Worm (Caenorhabditis elegans) whole organism, late embryonic: Measurements from ENCODE around the gene cest-17.

Experiments used
- C08G9.2 ChIP-seq: sonication (generic microtip); optimal IDR thresholded peaks from 2 replicates; lab custom pipeline; 2016; ENCODE audit warnings: mild to moderate bottlenecking, missing genetic modification characterization, moderate library complexity, missing compliant biosample characterization
- K09A11.1 ChIP-seq: sonication (generic microtip); optimal IDR thresholded peaks from 2 replicates; lab custom pipeline; 2017; ENCODE audit warnings: antibody characterized with exemption, mild to moderate bottlenecking, missing genetic modification characterization, missing compliant biosample characterization; ENCODE audit not compliant: insufficient read depth
- T23F11.4 ChIP-seq: fragments of 200-800 bp; sonication (Bioruptor generic); optimal IDR thresholded peaks from 2 replicates; lab custom pipeline; 2018; ENCODE audit warnings: mild to moderate bottlenecking, missing genetic modification characterization, missing compliant biosample characterization
- ama-1 ChIP-seq: fragments of 150-350 bp; optimal IDR thresholded peaks from 2 replicates; lab custom pipeline; 2014
- ceh-18 ChIP-seq: sonication (generic microtip); optimal IDR thresholded peaks from 2 replicates; lab custom pipeline; 2016; ENCODE audit warnings: missing genetic modification characterization, missing compliant biosample characterization
- ceh-22 ChIP-seq: sonication (generic microtip); optimal IDR thresholded peaks from 2 replicates; lab custom pipeline; 2017; ENCODE audit warnings: missing biosample characterization, missing genetic modification characterization
- ceh-24 ChIP-seq: sonication (generic microtip); optimal IDR thresholded peaks from 2 replicates; lab custom pipeline; 2016; ENCODE audit warnings: mild to moderate bottlenecking, missing genetic modification characterization, missing compliant biosample characterization
- ceh-48 ChIP-seq: sonication (generic microtip); optimal IDR thresholded peaks from 2 replicates; lab custom pipeline; 2016; ENCODE audit warnings: missing genetic modification characterization, inconsistent platforms, missing compliant biosample characterization
- ceh-6 ChIP-seq: fragments of 200-800 bp; sonication (Bioruptor generic); optimal IDR thresholded peaks from 2 replicates; lab custom pipeline; 2018; ENCODE audit warnings: mild to moderate bottlenecking, missing genetic modification characterization, missing compliant biosample characterization
- dve-1 ChIP-seq: sonication (generic microtip); optimal IDR thresholded peaks from 2 replicates; lab custom pipeline; 2017; ENCODE audit warnings: antibody characterized with exemption, mild to moderate bottlenecking, missing genetic modification characterization, missing compliant biosample characterization
- elt-2 ChIP-seq: sonication (generic microtip); optimal IDR thresholded peaks from 2 replicates; lab custom pipeline; 2016; ENCODE audit warnings: missing genetic modification reagents, missing genetic modification characterization, missing compliant biosample characterization
- ets-4 ChIP-seq: sonication (generic microtip); optimal IDR thresholded peaks from 2 replicates; lab custom pipeline; 2016; ENCODE audit warnings: missing genetic modification characterization, missing compliant biosample characterization
- eyg-1 ChIP-seq: sonication (generic microtip); optimal IDR thresholded peaks from 2 replicates; lab custom pipeline; 2016; ENCODE audit warnings: missing genotype, missing genetic modification characterization, missing compliant biosample characterization
- fax-1 ChIP-seq: sonication (generic microtip); optimal IDR thresholded peaks from 2 replicates; lab custom pipeline; 2016; ENCODE audit warnings: missing genotype, missing genetic modification characterization, missing compliant biosample characterization
- fkh-10 ChIP-seq: fragments of 150-350 bp; optimal IDR thresholded peaks from 2 replicates; lab custom pipeline; 2014; ENCODE audit warnings: missing biosample characterization, missing genetic modification reagents, missing genetic modification characterization
- hlh-30 ChIP-seq: sonication (generic microtip); optimal IDR thresholded peaks from 2 replicates; lab custom pipeline; 2017; ENCODE audit warnings: antibody characterized with exemption, missing genetic modification characterization, missing compliant biosample characterization; ENCODE audit not compliant: insufficient read depth
- hlh-6 ChIP-seq: sonication (generic microtip); optimal IDR thresholded peaks from 2 replicates; lab custom pipeline; 2016; ENCODE audit warnings: missing genotype, missing genetic modification characterization, missing compliant biosample characterization
- hlh-8 ChIP-seq: sonication (generic microtip); optimal IDR thresholded peaks from 2 replicates; lab custom pipeline; 2016; ENCODE audit warnings: missing genotype, missing genetic modification characterization, missing compliant biosample characterization
- lim-6 ChIP-seq: sonication (generic microtip); optimal IDR thresholded peaks from 2 replicates; lab custom pipeline; 2016; ENCODE audit warnings: missing genetic modification characterization, missing compliant biosample characterization
- lin-11 ChIP-seq: fragments of 200-800 bp; sonication (Bioruptor generic); optimal IDR thresholded peaks from 2 replicates; lab custom pipeline; 2018; ENCODE audit warnings: mild to moderate bottlenecking, missing genetic modification characterization, missing compliant biosample characterization
- mec-3 ChIP-seq: sonication (generic microtip); optimal IDR thresholded peaks from 2 replicates; lab custom pipeline; 2016; ENCODE audit warnings: borderline replicate concordance, missing genetic modification characterization, missing compliant biosample characterization
- nhr-232 ChIP-seq: sonication (generic microtip); optimal IDR thresholded peaks from 2 replicates; lab custom pipeline; 2016; ENCODE audit warnings: missing genetic modification characterization, missing compliant biosample characterization
- pag-3 ChIP-seq: sonication (generic microtip); optimal IDR thresholded peaks from 2 replicates; lab custom pipeline; 2016; ENCODE audit warnings: missing compliant biosample characterization, missing genetic modification characterization, borderline replicate concordance
- pat-9 ChIP-seq: fragments of 200-800 bp; sonication (Bioruptor generic); optimal IDR thresholded peaks from 2 replicates; lab custom pipeline; 2018; ENCODE audit warnings: mild to moderate bottlenecking, missing genetic modification characterization, moderate library complexity, missing compliant biosample characterization
- pax-1 ChIP-seq: fragments of 150-350 bp; optimal IDR thresholded peaks from 2 replicates; lab custom pipeline; 2014; ENCODE audit warnings: missing biosample characterization, missing genetic modification characterization
- pha-2 ChIP-seq: sonication (generic microtip); optimal IDR thresholded peaks from 2 replicates; lab custom pipeline; 2017; ENCODE audit warnings: mild to moderate bottlenecking, missing genetic modification characterization, missing compliant biosample characterization
- pha-4 ChIP-seq: fragments of 150-350 bp; optimal IDR thresholded peaks from 2 replicates; lab custom pipeline; 2018; ENCODE audit warnings: missing biosample characterization, missing genetic modification reagents, missing genetic modification characterization
- pros-1 ChIP-seq: fragments of 150-350 bp; optimal IDR thresholded peaks from 2 replicates; lab custom pipeline; 2014; ENCODE audit warnings: missing biosample characterization, missing genetic modification reagents, missing genetic modification characterization
- ref-2 ChIP-seq: sonication (generic microtip); optimal IDR thresholded peaks from 2 replicates; lab custom pipeline; 2016; ENCODE audit warnings: missing genetic modification characterization, missing compliant biosample characterization
- sox-2 ChIP-seq: fragments of 200-800 bp; sonication (Bioruptor generic); IDR thresholded peaks from 2 replicates; pipeline ENCODE4 v1.3.6; 2022; ENCODE audit warnings: missing genetic modification reagents, missing genetic modification characterization, missing compliant biosample characterization
- tbx-7 ChIP-seq: sonication (generic microtip); optimal IDR thresholded peaks from 2 replicates; lab custom pipeline; 2016; ENCODE audit warnings: missing genotype, missing genetic modification characterization, missing compliant biosample characterization
- ttx-3 ChIP-seq: sonication (generic microtip); optimal IDR thresholded peaks from 2 replicates; lab custom pipeline; 2016; ENCODE audit warnings: missing genetic modification reagents, missing genetic modification characterization, missing compliant biosample characterization
- unc-42 ChIP-seq: sonication (generic microtip); optimal IDR thresholded peaks from 2 replicates; lab custom pipeline; 2016; ENCODE audit warnings: missing genotype, missing genetic modification characterization, missing compliant biosample characterization
- unc-86 ChIP-seq: sonication (generic microtip); optimal IDR thresholded peaks from 2 replicates; lab custom pipeline; 2016; ENCODE audit warnings: missing genetic modification characterization, missing compliant biosample characterization
- zip-5 ChIP-seq: sonication (generic microtip); optimal IDR thresholded peaks from 2 replicates; lab custom pipeline; 2016; ENCODE audit warnings: missing genetic modification characterization, missing compliant biosample characterization
- ztf-16 ChIP-seq: sonication (generic microtip); optimal IDR thresholded peaks from 2 replicates; lab custom pipeline; 2017; ENCODE audit warnings: missing genetic modification characterization, missing compliant biosample characterization

The cest-17 gene

DNA sequence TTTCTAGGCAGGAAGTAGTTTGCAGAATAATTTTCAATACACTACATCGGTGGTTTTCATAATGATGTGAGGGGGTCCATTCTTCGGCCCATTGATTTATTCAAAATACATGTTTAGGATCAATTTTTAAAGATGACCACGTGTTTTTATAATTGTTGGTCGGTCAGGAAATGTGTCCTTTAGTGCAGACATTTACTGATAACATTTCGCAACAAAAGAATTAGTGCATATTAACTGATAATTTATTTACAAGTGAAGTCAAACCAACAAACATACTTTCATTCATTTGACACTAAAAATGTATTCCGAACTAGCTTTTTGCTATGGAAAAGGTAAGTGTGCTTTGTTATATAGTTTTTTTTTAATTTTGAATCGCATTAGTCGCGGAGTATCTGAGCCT, 41.4 kb upstream of the cest-17 start, which contains the start of gene F20D6.5:
Gene F20D6.5, plus strand, starts transcription at position 259 of the 400 bp plus-strand sequence.
- TF ChIP-seq tbx-7 (tag; lab: Kevin White, UChicago) (no peak), elt-2 (tag; lab: Kevin White, UChicago) (peak; percentile 28)

- no peak for TF ChIP-seq ceh-48 (tag; lab: Kevin White, UChicago)
- no peak for TF ChIP-seq pax-1 (tag; lab: Kevin White, UChicago)
- no peak for TF ChIP-seq nhr-232 (tag; lab: Kevin White, UChicago)
- no peak for TF ChIP-seq pros-1 (tag; lab: Kevin White, UChicago)
- TF ChIP-seq dve-1 (tag; lab: Kevin White, UChicago): no peak
- no peak for TF ChIP-seq C08G9.2 (tag; lab: Kevin White, UChicago)
- TF ChIP-seq ceh-22 (tag; lab: Kevin White, UChicago): no peak
- no peak for TF ChIP-seq mec-3 (tag; lab: Kevin White, UChicago)
- TF ChIP-seq pat-9: no peak
Measured at ce11 chrV:8163199-8163598, 39.9 kb upstream of the cest-17 start.

DNA sequence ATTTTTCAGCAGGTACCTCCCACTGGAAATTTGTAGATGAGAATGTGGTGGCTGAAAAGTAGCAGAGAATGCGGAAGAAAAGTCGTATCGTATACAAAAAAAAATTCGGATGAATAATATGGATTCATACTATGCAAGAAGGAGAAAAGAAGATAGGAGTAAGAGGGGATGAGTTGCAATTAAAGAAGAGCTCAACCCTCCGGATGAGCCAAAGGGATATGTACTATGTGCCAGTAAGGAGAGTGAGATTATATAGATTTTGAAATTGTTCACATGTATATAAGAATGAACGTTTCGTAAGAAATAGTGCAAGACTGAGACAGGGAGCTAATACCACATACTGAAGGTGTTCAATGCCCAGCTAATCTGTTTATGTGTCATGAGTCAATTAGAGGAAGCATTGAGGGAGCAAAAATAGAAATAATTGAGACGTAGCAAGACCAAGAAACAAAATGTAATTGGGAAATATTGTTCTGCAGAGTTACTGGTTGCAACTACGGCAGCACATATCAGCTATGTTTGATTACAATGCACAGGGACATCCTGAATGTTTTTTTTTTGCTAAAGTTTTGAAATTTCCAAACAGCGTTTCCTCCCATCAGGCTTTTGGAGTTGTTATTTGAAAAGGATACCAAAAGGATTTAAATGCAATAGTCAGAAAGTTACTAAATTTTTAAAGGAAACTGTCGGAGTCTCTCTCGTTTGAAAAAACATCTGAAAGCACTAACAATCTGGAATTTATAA, 34.7 kb upstream of the cest-17 start, which contains the start of gene F20D6.8:
Gene F20D6.8, minus strand, starts transcription at position 51 of the 744 bp plus-strand sequence.
- TF ChIP-seq lim-6 (tag; lab: Kevin White, UChicago) (no peak), unc-42 (tag; lab: Kevin White, UChicago) (peak; percentile 31), pha-4 (no peak)

DNA sequence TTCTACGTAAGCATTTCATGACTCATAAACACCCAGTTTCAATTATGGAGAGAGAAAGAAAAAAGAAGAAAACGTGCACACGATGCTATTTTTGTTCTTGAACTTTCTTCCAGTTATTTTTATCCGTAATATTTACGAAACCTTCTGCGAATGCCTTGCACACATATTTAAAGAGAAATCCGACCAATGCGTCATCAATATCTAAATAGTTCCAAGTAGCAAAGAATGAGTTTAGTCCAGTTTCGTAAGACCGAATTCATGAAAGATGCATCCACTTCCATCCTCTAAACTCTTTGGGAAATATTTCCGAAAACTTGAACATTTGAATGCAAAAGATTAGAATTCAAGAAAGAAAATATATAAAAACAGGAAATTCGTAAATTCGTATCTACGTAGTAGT, 34.0 kb upstream of the cest-17 start:
- no peak for TF ChIP-seq ets-4 (tag; lab: Kevin White, UChicago)
- TF ChIP-seq T23F11.4 (GFP tag; lab: Kevin White, UChicago): no peak
- no peak for TF ChIP-seq ceh-48 (tag; lab: Kevin White, UChicago)
- TF ChIP-seq zip-5 (tag; lab: Kevin White, UChicago): no peak
- no peak for TF ChIP-seq fax-1 (tag; lab: Kevin White, UChicago)
- TF ChIP-seq sox-2 (GFP tag; lab: Robert Waterston, UW): no peak

DNA sequence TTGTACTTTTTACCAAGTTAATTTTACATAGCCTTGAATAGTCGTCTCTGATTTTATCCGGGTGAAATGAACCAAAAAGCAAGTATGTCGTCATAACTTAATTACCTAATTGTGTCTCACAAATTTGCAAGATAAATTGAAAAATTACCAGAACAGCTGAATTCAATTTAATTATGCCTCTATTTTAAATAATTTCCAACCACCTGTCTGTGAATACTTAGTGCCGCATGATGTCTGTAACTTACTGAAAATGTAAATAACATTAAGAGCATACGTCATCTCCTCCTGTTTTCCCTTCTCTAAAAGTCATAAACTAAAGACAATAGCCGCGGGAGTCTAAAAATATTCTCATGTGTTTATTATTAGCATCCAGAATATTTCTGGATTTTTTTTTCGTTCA, 32.8 kb upstream of the cest-17 start:
- TF ChIP-seq ref-2 (tag; lab: Kevin White, UChicago) (no peak), ama-1 (lab: Kevin White, UChicago) (no peak), fkh-10 (no peak), ceh-18 (no peak), pat-9 (no peak), eyg-1 (tag; lab: Kevin White, UChicago) (no peak), hlh-6 (tag; lab: Kevin White, UChicago) (no peak), unc-86 (tag; lab: Kevin White, UChicago) (no peak), ceh-48 (tag; lab: Kevin White, UChicago) (no peak), ztf-16 (tag; lab: Kevin White, UChicago) (no peak)

DNA sequence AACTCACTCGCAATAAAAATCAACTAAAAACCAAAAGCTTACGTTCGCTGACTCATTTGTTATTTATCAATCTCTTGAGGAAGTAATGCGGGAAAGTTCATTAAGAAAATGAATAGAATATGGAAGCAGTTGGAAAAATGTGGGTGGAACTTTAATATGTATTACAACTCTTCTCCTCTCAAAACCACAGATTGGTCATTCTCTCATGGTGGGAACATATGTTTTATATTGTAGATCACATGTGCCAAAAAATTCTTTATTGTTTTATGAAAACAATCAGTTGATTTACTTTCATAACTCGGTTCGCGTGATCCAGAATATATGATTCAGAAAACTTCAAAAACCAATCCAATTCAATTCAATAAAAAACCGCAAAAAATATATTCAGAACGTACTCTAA, 31.4 kb upstream of the cest-17 start:
- TF ChIP-seq T23F11.4 (GFP tag; lab: Kevin White, UChicago): no peak
- TF ChIP-seq unc-86 (tag; lab: Kevin White, UChicago): no peak
- TF ChIP-seq ceh-6: no peak
- no peak for TF ChIP-seq K09A11.1 (tag; lab: Kevin White, UChicago)
- TF ChIP-seq ets-4 (tag; lab: Kevin White, UChicago): no peak
- no peak for TF ChIP-seq ceh-48 (tag; lab: Kevin White, UChicago)
- TF ChIP-seq ttx-3 (tag; lab: Kevin White, UChicago): no peak
- TF ChIP-seq sox-2 (GFP tag; lab: Robert Waterston, UW): no peak
- TF ChIP-seq pag-3 (tag; lab: Kevin White, UChicago): no peak
- TF ChIP-seq hlh-30 (tag; lab: Kevin White, UChicago): no peak
- no peak for TF ChIP-seq ref-2 (tag; lab: Kevin White, UChicago)
- no peak for TF ChIP-seq pha-2 (tag; lab: Kevin White, UChicago)
- TF ChIP-seq lin-11 (tag; lab: Kevin White, UChicago): no peak
- no peak for TF ChIP-seq hlh-8 (tag; lab: Kevin White, UChicago)
- no peak for TF ChIP-seq ceh-24 (tag; lab: Kevin White, UChicago)
- TF ChIP-seq, all 69 proteins: peak for 0
